Fruit fly (Drosophila melanogaster): ENCODE measurements around the gene r.
A peak's percentile ranks its signal among the peaks of the same experiment; 100 is the strongest.

Gene r

DNA sequence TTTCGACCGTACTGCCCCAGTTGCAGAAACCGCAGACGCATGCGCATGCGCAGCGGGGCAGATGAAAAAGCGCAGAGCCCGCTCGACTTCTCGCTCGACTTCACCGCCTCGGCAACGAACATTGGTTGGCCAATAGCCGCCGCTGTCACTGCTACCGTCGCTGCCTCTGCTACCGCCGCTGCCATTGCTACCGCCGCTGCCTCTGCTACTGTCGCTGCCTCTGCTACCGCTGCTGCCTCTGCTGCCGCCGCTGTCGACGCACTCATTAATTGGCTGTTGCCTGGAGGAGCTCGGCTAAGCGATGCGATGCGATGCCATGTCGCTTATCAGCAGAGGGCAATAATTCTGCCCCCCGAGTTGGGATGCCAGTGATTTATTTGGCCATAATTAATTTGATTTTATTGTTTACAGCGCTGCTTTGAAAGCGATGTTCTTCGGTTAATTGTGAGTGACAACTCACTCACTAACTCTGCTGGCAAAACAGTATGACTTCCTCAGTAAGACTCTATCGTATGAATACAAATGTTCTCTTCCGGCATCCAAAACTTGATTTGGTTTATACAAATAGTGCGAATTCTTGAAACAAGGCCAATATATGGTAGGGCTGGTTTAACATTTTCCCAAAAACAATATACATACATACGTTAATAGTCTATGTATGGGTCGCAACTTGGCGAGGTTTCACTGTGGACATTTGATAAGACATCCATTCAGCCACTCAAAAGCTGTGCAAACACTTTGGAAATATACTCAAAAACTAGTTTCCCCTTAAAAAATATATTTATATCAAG lies 15.7 kb downstream of the r start (continued):
- TF ChIP-seq wek (GFP tag; optimal IDR thresholded peaks at IDR 0.05) (no peak), CG10267 (tag; optimal IDR thresholded peaks at IDR 0.05) (no peak), C15 (GFP tag; IDR thresholded peaks at IDR 0.05) (no peak), CG11560 (tag; IDR thresholded peaks at IDR 0.05) (no peak), CG10274 (GFP tag; optimal IDR thresholded peaks at IDR 0.05) (no peak), Neu2 (GFP tag; optimal IDR thresholded peaks at IDR 0.05; ENCODE audit: borderline replicate concordance) (no peak), B-H2 (GFP tag; optimal IDR thresholded peaks at IDR 0.05) (no peak), CG14965 (GFP tag; optimal IDR thresholded peaks at IDR 0.05; ENCODE audit: borderline replicate concordance) (no peak), her (GFP tag; optimal IDR thresholded peaks at IDR 0.05) (no peak), rib (GFP tag; IDR thresholded peaks at IDR 0.05) (no peak), hth (optimal IDR thresholded peaks at IDR 0.05) (no peak), bbx (GFP tag; IDR thresholded peaks at IDR 0.05; ENCODE audit: partially characterized antibody) (0 out of 2 replicates have a peak, but pooled peaks have one; percentile 40), Atf3 (GFP tag; optimal IDR thresholded peaks at IDR 0.05) (no peak), CG12391 (tag; optimal IDR thresholded peaks at IDR 0.05) (peak; percentile 20), CG17385 (GFP tag; optimal IDR thresholded peaks at IDR 0.05) (peak; percentile 21), dpn (GFP tag; optimal IDR thresholded peaks at IDR 0.05) (peak in 1 of 2 experiments; percentile 48), psq (GFP tag; optimal IDR thresholded peaks at IDR 0.05) (no peak), Ptx1 (GFP tag; IDR thresholded peaks at IDR 0.05) (peak; percentile 45; the same call in 1 of the 2 replicates), CG10366 (GFP tag; IDR thresholded peaks at IDR 0.05) (no peak), ind (GFP tag; optimal IDR thresholded peaks at IDR 0.05) (no peak), croc (GFP tag; conservative IDR thresholded peaks at IDR 0.05) (no peak), CG7987 (GFP tag; optimal IDR thresholded peaks at IDR 0.05) (no peak), CG11398 (GFP tag; optimal IDR thresholded peaks at IDR 0.05) (no peak), CG7357 (GFP tag; IDR thresholded peaks at IDR 0.05) (no peak), CG17328 (GFP tag; IDR thresholded peaks at IDR 0.05) (no peak), HLH3B (GFP tag; IDR thresholded peaks at IDR 0.05) (no peak), otp (GFP tag; IDR thresholded peaks at IDR 0.05) (no peak), CG12071 (GFP tag; optimal IDR thresholded peaks at IDR 0.05) (no peak), CG4707 (GFP tag; optimal IDR thresholded peaks at IDR 0.05) (no peak), CG13894 (tag; optimal IDR thresholded peaks at IDR 0.05) (no peak), row (GFP tag; IDR thresholded peaks at IDR 0.05) (peak; percentile 66), sim (GFP tag; IDR thresholded peaks at IDR 0.05) (no peak), lbe (GFP tag; optimal IDR thresholded peaks at IDR 0.05) (no peak), CHES-1-like (GFP tag; optimal IDR thresholded peaks at IDR 0.05) (peak; percentile 8), Hsf (GFP tag; optimal IDR thresholded peaks at IDR 0.05) (no peak), TFAM (GFP tag; optimal IDR thresholded peaks at IDR 0.05) (no peak), BtbVII (GFP tag; optimal IDR thresholded peaks at IDR 0.05) (no peak), HLH4C (GFP tag; IDR thresholded peaks at IDR 0.05; ENCODE audit: partially characterized antibody) (no peak), CG2129 (GFP tag; IDR thresholded peaks at IDR 0.05; ENCODE audit: partially characterized antibody) (no peak), CG15073 (GFP tag; optimal IDR thresholded peaks at IDR 0.05) (no peak), pan (optimal IDR thresholded peaks at IDR 0.05) (no peak), pan (GFP tag; optimal IDR thresholded peaks at IDR 0.05 in 1 of 2, IDR thresholded peaks at IDR 0.05 in 1 of 2) (peak in 1 of 2 experiments; percentile 39), Xbp1 (GFP tag; optimal IDR thresholded peaks at IDR 0.05) (peak; percentile 42), br (optimal IDR thresholded peaks at IDR 0.05) (no peak), ssp (GFP tag; IDR thresholded peaks at IDR 0.05) (no peak), tio (GFP tag; optimal IDR thresholded peaks at IDR 0.05) (no peak), Usf (GFP tag; optimal IDR thresholded peaks at IDR 0.05) (no peak), CG9932 (GFP tag; IDR thresholded peaks at IDR 0.05) (peak; percentile 33; the same call in 1 of the 2 replicates), CG8478 (optimal IDR thresholded peaks at IDR 0.05) (no peak), CG10979 (tag; optimal IDR thresholded peaks at IDR 0.05) (no peak), CG15696 (tag; optimal IDR thresholded peaks at IDR 0.05) (no peak)
